Worm (Caenorhabditis elegans) whole organism, dauer: ENCODE results near the gene cyy-1.

Source experiments
- unc-62 ChIP-seq: sonication (generic microtip); optimal IDR thresholded peaks from 2 replicates; lab custom pipeline; 2017; ENCODE audit warnings: missing biosample characterization, missing genetic modification reagents, missing genetic modification characterization

The cyy-1 gene

ce11 chrIII:8398411-8398810 lies 7.3 kb upstream of the cyy-1 start, which contains the start of gene ZK353.2:
Gene ZK353.2 (plus strand): TSS chrIII:8398711.
- TF ChIP-seq unc-62 (GFP tag; lab: Kevin White, UChicago), result no peak

ce11 chrIII:8400478-8400877 lies 5.2 kb upstream of the cyy-1 start:
- no peak for TF ChIP-seq unc-62 (GFP tag; lab: Kevin White, UChicago)

- TF ChIP-seq unc-62 (GFP tag; lab: Kevin White, UChicago), result no peak
Measured at ce11 chrIII:8401887-8402286, 3.8 kb upstream of the cyy-1 start, which contains the start of gene lap-1. Gene lap-1 (minus strand): TSS chrIII:8401928.

ce11 chrIII:8402633-8403032 lies 3.0 kb upstream of the cyy-1 start:
- no peak for TF ChIP-seq unc-62 (GFP tag; lab: Kevin White, UChicago)

ce11 chrIII:8403507-8403906 lies 2.2 kb upstream of the cyy-1 start, which contains the start of gene cutc-1:
Gene cutc-1 (minus strand): TSS chrIII:8403607.
- TF ChIP-seq unc-62 (GFP tag; lab: Kevin White, UChicago), result no peak

ce11 chrIII:8409166-8409565 lies 3.5 kb downstream of the cyy-1 start, which contains the start of gene ZK353.9:
Gene ZK353.9 (plus strand): TSS chrIII:8409496.
- no peak for TF ChIP-seq unc-62 (GFP tag; lab: Kevin White, UChicago)

ce11 chrIII:8410747-8411146 lies 5.1 kb downstream of the cyy-1 start:
- no peak for TF ChIP-seq unc-62 (GFP tag; lab: Kevin White, UChicago)

- no peak for TF ChIP-seq unc-62 (GFP tag; lab: Kevin White, UChicago)
Measured at ce11 chrIII:8411976-8412375, 6.3 kb downstream of the cyy-1 start.

- no peak for TF ChIP-seq unc-62 (GFP tag; lab: Kevin White, UChicago)
Measured at ce11 chrIII:8413501-8413900, 7.8 kb downstream of the cyy-1 start.

ce11 chrIII:8416871-8417191 lies 11.2 kb downstream of the cyy-1 start:
- no peak for TF ChIP-seq unc-62 (GFP tag; lab: Kevin White, UChicago)

- no peak for TF ChIP-seq unc-62 (GFP tag; lab: Kevin White, UChicago)
Measured at ce11 chrIII:8417192-8417967, 11.7 kb downstream of the cyy-1 start.

- no peak for TF ChIP-seq unc-62 (GFP tag; lab: Kevin White, UChicago)
Measured at ce11 chrIII:8417968-8418267, 12.2 kb downstream of the cyy-1 start, which contains the start of gene sor-1. Gene sor-1 (plus strand): TSS chrIII:8418168.

- TF ChIP-seq unc-62 (GFP tag; lab: Kevin White, UChicago), result no peak
Measured at ce11 chrIII:8425076-8425475, 19.4 kb downstream of the cyy-1 start.

ce11 chrIII:8426271-8426670 lies 20.6 kb downstream of the cyy-1 start, which contains the start of gene cec-1:
Gene cec-1 (plus strand): TSS chrIII:8426333.
- no peak for TF ChIP-seq unc-62 (GFP tag; lab: Kevin White, UChicago)

ce11 chrIII:8429035-8429434 lies 23.4 kb downstream of the cyy-1 start, which contains the start of gene ZK1236.1:
Gene ZK1236.1 (plus strand): TSS chrIII:8429297.
- no peak for TF ChIP-seq unc-62 (GFP tag; lab: Kevin White, UChicago)

ce11 chrIII:8429497-8429896 lies 23.8 kb downstream of the cyy-1 start:
- no peak for TF ChIP-seq unc-62 (GFP tag; lab: Kevin White, UChicago)

ce11 chrIII:8432143-8432542 lies 26.5 kb downstream of the cyy-1 start, which contains the start of gene ZK1236.5:
Gene ZK1236.5 (minus strand): TSS chrIII:8432214.
- TF ChIP-seq unc-62 (GFP tag; lab: Kevin White, UChicago), result no peak
